Fruit fly (Drosophila melanogaster): ENCODE data around the gene mrn.
A peak's percentile ranks its signal among the peaks of the same experiment; 100 is the strongest.

Gene mrn

DNA sequence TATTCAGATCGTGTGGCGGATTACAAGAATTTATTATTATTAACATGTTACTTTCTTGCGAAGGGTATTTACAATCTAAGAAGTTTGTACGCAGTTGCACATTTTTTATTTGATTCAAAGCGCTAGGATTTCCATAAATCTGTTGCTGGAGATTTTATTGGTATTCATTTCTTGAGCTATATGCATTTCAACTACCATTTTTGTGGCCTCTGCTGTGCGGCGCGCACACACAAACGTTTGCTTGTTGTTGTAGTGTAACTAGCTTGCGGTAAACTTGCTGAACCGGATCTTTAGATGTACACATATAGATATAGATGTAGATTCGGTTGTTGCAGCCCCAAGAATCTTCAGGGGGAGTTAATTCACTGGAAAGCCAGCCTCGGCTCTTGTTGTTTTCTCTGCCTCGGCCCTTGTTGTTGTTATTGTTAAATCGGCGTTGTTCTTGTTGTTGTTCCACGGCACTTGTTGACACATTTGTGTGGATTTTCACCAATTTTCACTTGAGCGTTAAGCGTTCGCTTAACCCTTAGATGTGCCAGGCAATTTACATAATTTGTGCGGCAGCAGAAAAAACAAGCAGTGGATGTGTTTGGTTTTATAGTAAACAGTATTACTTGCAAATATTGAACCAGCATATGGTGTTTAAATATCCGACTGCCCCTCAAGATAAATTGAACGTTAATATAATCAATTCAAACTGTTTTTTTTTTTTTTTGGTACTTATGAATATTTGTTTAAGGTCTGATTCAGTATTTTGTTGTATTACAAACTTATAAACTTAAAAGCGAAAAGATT lies 10.7 kb upstream of the mrn start (continued):
- TF ChIP-seq nmo (GFP tag; optimal IDR thresholded peaks at IDR 0.05) = no peak
- TF ChIP-seq run (tag; optimal IDR thresholded peaks at IDR 0.05) = no peak
- no peak for TF ChIP-seq trem (tag; optimal IDR thresholded peaks at IDR 0.05)
- TF ChIP-seq ato (GFP tag; IDR thresholded peaks at IDR 0.05; ENCODE audit: partially characterized antibody) = no peak
- TF ChIP-seq Dip2 (GFP tag; IDR thresholded peaks at IDR 0.05) = no peak
- TF ChIP-seq sd (tag; optimal IDR thresholded peaks at IDR 0.05) = no peak
- no peak for TF ChIP-seq CG2875 (GFP tag; optimal IDR thresholded peaks at IDR 0.05)
- no peak for TF ChIP-seq CG10654 (GFP tag; optimal IDR thresholded peaks at IDR 0.05)
- no peak for TF ChIP-seq CG7745 (tag; optimal IDR thresholded peaks at IDR 0.05)
- TF ChIP-seq CG10959 (GFP tag; IDR thresholded peaks at IDR 0.05) = no peak; the same call in 1 of the 2 replicates
- no peak for TF ChIP-seq CG7963 (GFP tag; IDR thresholded peaks at IDR 0.05; ENCODE audit: partially characterized antibody)
- TF ChIP-seq dimm (GFP tag; IDR thresholded peaks at IDR 0.05) = no peak
- TF ChIP-seq CG12104 (GFP tag; optimal IDR thresholded peaks at IDR 0.05) = peak; percentile 39
- TF ChIP-seq ci (GFP tag; IDR thresholded peaks at IDR 0.05) = 0 out of 3 replicates have a peak, but pooled peaks have one; percentile 45
- TF ChIP-seq Bteb2 (GFP tag; optimal IDR thresholded peaks at IDR 0.05) = no peak
- no peak for TF ChIP-seq Jarid2 (GFP tag; optimal IDR thresholded peaks at IDR 0.05)
- TF ChIP-seq CG3065 (GFP tag; optimal IDR thresholded peaks at IDR 0.05) = no peak
- no peak for TF ChIP-seq Taf1 (GFP tag; IDR thresholded peaks at IDR 0.05)
- no peak for TF ChIP-seq CG4424 (GFP tag; optimal IDR thresholded peaks at IDR 0.05)
- no peak for TF ChIP-seq YL-1 (GFP tag; optimal IDR thresholded peaks at IDR 0.05)
- peak; percentile 27 for TF ChIP-seq odd (GFP tag; optimal IDR thresholded peaks at IDR 0.05)
- TF ChIP-seq CG33213 (GFP tag; optimal IDR thresholded peaks at IDR 0.05) = no peak
- peak in 1 of 2 experiments; percentile 49 for TF ChIP-seq Pdp1 (GFP tag; optimal IDR thresholded peaks at IDR 0.05)
- no peak for TF ChIP-seq gcm (GFP tag; optimal IDR thresholded peaks at IDR 0.05)
- peak; percentile 35; the same call in 1 of the 3 replicates for TF ChIP-seq row (GFP tag; IDR thresholded peaks at IDR 0.05)
- TF ChIP-seq z (GFP tag; IDR thresholded peaks at IDR 0.05) = 0 out of 3 replicates have a peak, but pooled peaks have one; percentile 5
- TF ChIP-seq hbn (GFP tag; IDR thresholded peaks at IDR 0.05; ENCODE audit: partially characterized antibody) = no peak
- peak; percentile 31 for TF ChIP-seq CG11504 (tag; optimal IDR thresholded peaks at IDR 0.05)
- no peak for TF ChIP-seq lov (optimal IDR thresholded peaks at IDR 0.05)
- TF ChIP-seq lov (GFP tag; IDR thresholded peaks at IDR 0.05) = 0 out of 3 replicates have a peak, but pooled peaks have one; percentile 10
- no peak for TF ChIP-seq bbx (GFP tag; IDR thresholded peaks at IDR 0.05; ENCODE audit: partially characterized antibody)
- TF ChIP-seq CG12942 (GFP tag; optimal IDR thresholded peaks at IDR 0.05) = no peak
- TF ChIP-seq corto (GFP tag; optimal IDR thresholded peaks at IDR 0.05) = no peak
- TF ChIP-seq lola (GFP tag; optimal IDR thresholded peaks at IDR 0.05) = no peak
- TF ChIP-seq sqz (GFP tag; optimal IDR thresholded peaks at IDR 0.05) = no peak
- no peak; the same call in 2 of the 3 replicates for TF ChIP-seq so (GFP tag; IDR thresholded peaks at IDR 0.05)
- TF ChIP-seq Med (GFP tag) = no peak
- TF ChIP-seq CG8765 (GFP tag; IDR thresholded peaks at IDR 0.05) = no peak
- TF ChIP-seq fd102C (GFP tag; optimal IDR thresholded peaks at IDR 0.05) = no peak
- no peak for TF ChIP-seq HLH3B (GFP tag; IDR thresholded peaks at IDR 0.05)
- no peak for TF ChIP-seq dm (GFP tag; optimal IDR thresholded peaks at IDR 0.05)
- no peak for TF ChIP-seq nerfin-1 (tag; optimal IDR thresholded peaks at IDR 0.05)
- no peak for TF ChIP-seq CG9609 (GFP tag; optimal IDR thresholded peaks at IDR 0.05)
- TF ChIP-seq emc (GFP tag; optimal IDR thresholded peaks at IDR 0.05) = no peak
- no peak for TF ChIP-seq Trl (optimal IDR thresholded peaks at IDR 0.05)
- TF ChIP-seq Trl (GFP tag; optimal IDR thresholded peaks at IDR 0.05) = no peak
- no peak for TF ChIP-seq kay (GFP tag; optimal IDR thresholded peaks at IDR 0.05)
- TF ChIP-seq CG9437 (GFP tag; optimal IDR thresholded peaks at IDR 0.05) = no peak
- TF ChIP-seq CG34376 (GFP tag; optimal IDR thresholded peaks at IDR 0.05) = no peak
- TF ChIP-seq TFAM (GFP tag; optimal IDR thresholded peaks at IDR 0.05) = no peak

Data from whole organism, embryonic.